Worm (Caenorhabditis elegans): ENCODE measurements around the gene imph-1.

- TF ChIP-seq dao-5 (tag; optimal IDR thresholded peaks at IDR 0.05), result no peak
- TF ChIP-seq him-1 (tag; optimal IDR thresholded peaks at IDR 0.05), result no peak
- no peak for TF ChIP-seq W03F9.2 (tag; optimal IDR thresholded peaks at IDR 0.05)
Observed at ce11 chrIII:4530968-4531367, 22.4 kb upstream of the imph-1 start.

Measured in whole organism, L4/young adult.